Fruit fly (Drosophila melanogaster): ENCODE measurements around the gene syd.

- no peak for TF ChIP-seq CG34367 (tag; optimal IDR thresholded peaks at IDR 0.05)
- no peak for TF ChIP-seq rn (GFP tag; IDR thresholded peaks at IDR 0.05)
- TF ChIP-seq Pif1A (GFP tag; optimal IDR thresholded peaks at IDR 0.05): no peak
- no peak for TF ChIP-seq CG14655 (GFP tag; optimal IDR thresholded peaks at IDR 0.05)
- no peak for TF ChIP-seq Pif1B (GFP tag; optimal IDR thresholded peaks at IDR 0.05)
- TF ChIP-seq CG9948 (tag; optimal IDR thresholded peaks at IDR 0.05): no peak
- no peak for TF ChIP-seq CG17806 (tag; optimal IDR thresholded peaks at IDR 0.05)
- no peak for TF ChIP-seq gl (tag; optimal IDR thresholded peaks at IDR 0.05)
- TF ChIP-seq fd96Ca (GFP tag; IDR thresholded peaks at IDR 0.05): no peak
- TF ChIP-seq CG8301 (tag; optimal IDR thresholded peaks at IDR 0.05): no peak
Measured at dm6 chr3L:7963022-7963421, 27.1 kb upstream of the syd start.
